Fruit fly (Drosophila melanogaster) whole organism, embryonic: ENCODE results near the gene CG8564.

Experiments used
- Ada2b ChIP-seq: fragments of 200-800 bp; sonication (Bioruptor generic); IDR thresholded peaks from 2 replicates; pipeline ENCODE4 v1.3.6; 2022; ENCODE audit warnings: missing biosample characterization, missing genetic modification characterization
- Atf3 ChIP-seq: fragments of 200-800 bp; sonication (Bioruptor generic); optimal IDR thresholded peaks from 3 replicates; lab custom pipeline; 2016; ENCODE audit warnings: missing biosample characterization, missing genetic modification characterization
- Awh ChIP-seq: fragments of 200-800 bp; sonication (Bioruptor generic); IDR thresholded peaks from 2 replicates; pipeline ENCODE4, ENCODE4 v1.3.6; 2022; ENCODE audit warnings: missing biosample characterization, missing genetic modification characterization
- B-H1 ChIP-seq: fragments of 200-800 bp; sonication (Bioruptor generic); IDR thresholded peaks from 3 replicates; pipeline ENCODE4 v1.3.6; 2022; ENCODE audit warnings: missing biosample characterization, missing genetic modification characterization
- B-H2 ChIP-seq: fragments of 200-800 bp; sonication (Bioruptor generic); optimal IDR thresholded peaks from 2 replicates; lab custom pipeline; 2018; ENCODE audit warnings: missing biosample characterization, mild to moderate bottlenecking, missing genetic modification characterization
- Bgb ChIP-seq: fragments of 200-800 bp; sonication (Bioruptor generic); IDR thresholded peaks from 2 replicates; pipeline ENCODE4 v1.3.6; 2022; ENCODE audit warnings: missing biosample characterization, missing genetic modification characterization; ENCODE audit not compliant: partially characterized antibody
- CG11456 ChIP-seq: fragments of 200-800 bp; sonication (Bioruptor generic); IDR thresholded peaks from 3 replicates; pipeline ENCODE4 v1.3.6; 2022; ENCODE audit warnings: missing biosample characterization, missing genetic modification characterization
- CG11560 ChIP-seq: fragments of 200-800 bp; sonication (Bioruptor generic); IDR thresholded peaks from 3 replicates; pipeline ENCODE4 v1.3.6; 2022; ENCODE audit warnings: missing biosample characterization, missing genetic modification characterization
- CG11695 ChIP-seq: fragments of 200-800 bp; sonication (Bioruptor generic); IDR thresholded peaks from 3 replicates; pipeline ENCODE4 v1.3.6; 2022; ENCODE audit warnings: missing biosample characterization, missing genetic modification characterization
- CG12155 ChIP-seq: fragments of 200-800 bp; sonication (Bioruptor generic); optimal IDR thresholded peaks from 3 replicates; lab custom pipeline; 2016; ENCODE audit warnings: missing biosample characterization, missing genetic modification characterization
- CG12219 ChIP-seq: fragments of 200-800 bp; sonication (Bioruptor generic); optimal IDR thresholded peaks from 3 replicates; lab custom pipeline; 2018; ENCODE audit warnings: missing biosample characterization, mild to moderate bottlenecking, missing genetic modification characterization
- CG12744 ChIP-seq: fragments of 200-800 bp; sonication (Bioruptor generic); optimal IDR thresholded peaks from 2 replicates; lab custom pipeline; 2016; ENCODE audit warnings: missing biosample characterization, missing genetic modification characterization
- CG13287 ChIP-seq: fragments of 200-800 bp; sonication (Bioruptor generic); IDR thresholded peaks from 2 replicates; pipeline ENCODE4 v1.3.6; 2022; ENCODE audit warnings: missing biosample characterization, missing genetic modification characterization; ENCODE audit not compliant: partially characterized antibody
- CG13894 ChIP-seq: fragments of 200-800 bp; sonication (Bioruptor generic); optimal IDR thresholded peaks from 3 replicates; lab custom pipeline; 2018; ENCODE audit warnings: missing biosample characterization, mild to moderate bottlenecking, missing genetic modification characterization, moderate library complexity
- CG14050 ChIP-seq: fragments of 200-800 bp; sonication (Bioruptor generic); IDR thresholded peaks from 3 replicates; pipeline ENCODE4 v1.3.6; 2022; ENCODE audit warnings: missing biosample characterization, missing genetic modification characterization
- CG15601 ChIP-seq: fragments of 200-800 bp; sonication (Bioruptor generic); optimal IDR thresholded peaks from 3 replicates; lab custom pipeline; 2019; ENCODE audit warnings: missing biosample characterization, mild to moderate bottlenecking, missing genetic modification characterization, moderate library complexity
- CG1603 ChIP-seq: fragments of 200-800 bp; sonication (Bioruptor generic); optimal IDR thresholded peaks from 2 replicates; lab custom pipeline; 2019; ENCODE audit warnings: missing biosample characterization, mild to moderate bottlenecking, missing genetic modification characterization, moderate library complexity
- CG16779 ChIP-seq: fragments of 200-800 bp; sonication (Bioruptor generic); IDR thresholded peaks from 2 replicates; pipeline ENCODE4 v1.3.6; 2022; ENCODE audit warnings: missing biosample characterization, missing genetic modification characterization
- CG17568 ChIP-seq: fragments of 200-800 bp; sonication (Bioruptor generic); optimal IDR thresholded peaks from 2 replicates; lab custom pipeline; 2018; ENCODE audit warnings: missing biosample characterization, mild to moderate bottlenecking, missing genetic modification characterization, moderate library complexity
- CG30431 ChIP-seq: fragments of 200-800 bp; sonication (Bioruptor generic); optimal IDR thresholded peaks from 2 replicates; lab custom pipeline; 2017; ENCODE audit warnings: missing biosample characterization, missing genetic modification characterization
- CG3281 ChIP-seq: fragments of 200-800 bp; sonication (Bioruptor generic); optimal IDR thresholded peaks from 3 replicates; lab custom pipeline; 2017; ENCODE audit warnings: missing biosample characterization, mild to moderate bottlenecking, missing genetic modification characterization
- CG4282 ChIP-seq: fragments of 200-800 bp; sonication (Bioruptor generic); optimal IDR thresholded peaks from 2 replicates; lab custom pipeline; 2016; ENCODE audit warnings: missing biosample characterization, missing genetic modification characterization
- CG5953 ChIP-seq: fragments of 200-800 bp; sonication (Bioruptor generic); IDR thresholded peaks from 2 replicates; pipeline ENCODE4 v1.3.6; 2022; ENCODE audit warnings: missing biosample characterization, missing genetic modification characterization
- CHES-1-like ChIP-seq: fragments of 200-800 bp; sonication (Bioruptor generic); optimal IDR thresholded peaks from 2 replicates; lab custom pipeline; 2016; ENCODE audit warnings: missing biosample characterization, missing genetic modification characterization
- CTCF ChIP-seq: fragments of 200-800 bp; sonication (Bioruptor generic); optimal IDR thresholded peaks from 2 replicates; lab custom pipeline; 2017; ENCODE audit warnings: missing biosample characterization, mild to moderate bottlenecking, missing genetic modification characterization, moderate library complexity
- Dp ChIP-seq: fragments of 200-800 bp; sonication (Bioruptor generic); optimal IDR thresholded peaks from 2 replicates; lab custom pipeline; 2018; ENCODE audit warnings: missing biosample characterization, mild to moderate bottlenecking, missing genetic modification characterization, moderate library complexity
- E2f1 ChIP-seq: fragments of 200-800 bp; sonication (Bioruptor generic); IDR thresholded peaks from 2 replicates; pipeline ENCODE4 v1.3.6; 2022; ENCODE audit warnings: missing biosample characterization, missing genetic modification characterization
- E2f2 ChIP-seq: fragments of 200-800 bp; sonication (Bioruptor generic); IDR thresholded peaks from 2 replicates; pipeline ENCODE4 v1.3.6; 2022; ENCODE audit warnings: missing biosample characterization, missing genetic modification characterization
- Fer1 ChIP-seq: fragments of 200-800 bp; sonication (Bioruptor generic); optimal IDR thresholded peaks from 2 replicates; lab custom pipeline; 2017; ENCODE audit warnings: missing biosample characterization, mild to moderate bottlenecking, missing genetic modification characterization
- H2.0 ChIP-seq: fragments of 200-800 bp; sonication (Bioruptor generic); IDR thresholded peaks from 2 replicates; pipeline ENCODE4 v1.3.6; 2022; ENCODE audit warnings: missing biosample characterization, missing genetic modification characterization
- Lhr ChIP-seq: fragments of 200-800 bp; sonication (Bioruptor generic); optimal IDR thresholded peaks from 3 replicates; lab custom pipeline; 2017; ENCODE audit warnings: mild to moderate bottlenecking, missing biosample characterization, missing genetic modification reagents, missing genetic modification characterization
- MTF-1 ChIP-seq: fragments of 200-800 bp; sonication (Bioruptor generic); optimal IDR thresholded peaks from 2 replicates; lab custom pipeline; 2018; ENCODE audit warnings: missing biosample characterization, mild to moderate bottlenecking, missing genetic modification characterization, borderline replicate concordance
- Mad ChIP-seq: fragments of 200-800 bp; sonication (Bioruptor generic); optimal IDR thresholded peaks from 2 replicates; lab custom pipeline; 2016; ENCODE audit warnings: missing biosample characterization, missing genetic modification characterization
- Optix ChIP-seq: fragments of 200-800 bp; sonication (Bioruptor generic); IDR thresholded peaks from 3 replicates; pipeline ENCODE4 v1.3.6; 2022; ENCODE audit warnings: missing biosample characterization, missing genetic modification characterization
- Rfx ChIP-seq: fragments of 200-800 bp; sonication (Bioruptor generic); IDR thresholded peaks from 2 replicates; pipeline ENCODE4 v1.3.6; 2022; ENCODE audit warnings: missing biosample characterization, missing genetic modification characterization
- Trl ChIP-seq, 3 experiments: fragments of >200 bp in 2 of 3; fragments of 200-800 bp in 1 of 3; sonication (Bioruptor generic) in 1 of 3; optimal IDR thresholded peaks; 2 replicates in 1 of 3; 3 replicates in 2 of 3; lab custom pipeline; 2016 to 2017; ENCODE audit warnings: missing biosample characterization in 1 of 3, missing genetic modification characterization in 1 of 3
- ash1 ChIP-seq: fragments of 200-800 bp; sonication (Bioruptor generic); optimal IDR thresholded peaks from 2 replicates; lab custom pipeline; 2018; ENCODE audit warnings: missing biosample characterization, mild to moderate bottlenecking, missing genetic modification characterization
- chm ChIP-seq: fragments of 200-800 bp; sonication (Bioruptor generic); IDR thresholded peaks from 2 replicates; pipeline ENCODE4 v1.3.6; 2022; ENCODE audit warnings: missing biosample characterization, missing genetic modification characterization
- cwo ChIP-seq: fragments of 200-800 bp; sonication (Bioruptor generic); optimal IDR thresholded peaks from 3 replicates; lab custom pipeline; 2017; ENCODE audit warnings: missing biosample characterization, missing genetic modification characterization, mild to moderate bottlenecking, moderate library complexity, missing genetic modification reagents
- exex ChIP-seq: fragments of 200-800 bp; sonication (Bioruptor generic); optimal IDR thresholded peaks from 4 replicates; lab custom pipeline; 2018; ENCODE audit warnings: missing biosample characterization, mild to moderate bottlenecking, missing genetic modification characterization, moderate library complexity
- fru ChIP-seq: fragments of >200 bp; optimal IDR thresholded peaks from 2 replicates; lab custom pipeline; 2017
- mirr ChIP-seq: fragments of 200-800 bp; sonication (Bioruptor generic); optimal IDR thresholded peaks from 3 replicates; lab custom pipeline; 2018; ENCODE audit warnings: missing biosample characterization, mild to moderate bottlenecking, missing genetic modification characterization
- mld ChIP-seq: fragments of 200-800 bp; sonication (Bioruptor generic); IDR thresholded peaks from 3 replicates; pipeline ENCODE4 v1.3.6; 2022; ENCODE audit warnings: missing biosample characterization, missing genetic modification characterization; ENCODE audit not compliant: partially characterized antibody
- nmo ChIP-seq: fragments of 200-800 bp; sonication (Bioruptor generic); optimal IDR thresholded peaks from 2 replicates; lab custom pipeline; 2018; ENCODE audit warnings: missing biosample characterization, mild to moderate bottlenecking, missing genetic modification characterization, moderate library complexity
- pho ChIP-seq: fragments of 200-800 bp; sonication (Bioruptor generic); optimal IDR thresholded peaks from 2 replicates; lab custom pipeline; 2016; ENCODE audit warnings: missing biosample characterization, missing genetic modification characterization
- pum ChIP-seq: fragments of 200-800 bp; sonication (Bioruptor generic); optimal IDR thresholded peaks from 2 replicates; lab custom pipeline; 2016; ENCODE audit warnings: missing biosample characterization, missing genetic modification characterization
- sens ChIP-seq: fragments of 200-800 bp; sonication (Bioruptor generic); peaks from one replicate; lab custom pipeline; 2016; ENCODE audit warnings: missing biosample characterization, missing genetic modification characterization
- sens-2 ChIP-seq: fragments of 200-800 bp; sonication (Bioruptor generic); IDR thresholded peaks from 2 replicates; pipeline ENCODE4 v1.3.6; 2022; ENCODE audit warnings: missing biosample characterization, missing genetic modification characterization
- vvl ChIP-seq: fragments of 200-800 bp; sonication (Bioruptor generic); IDR thresholded peaks from 2 replicates; pipeline ENCODE4 v1.3.6; 2022; ENCODE audit warnings: missing biosample characterization, missing genetic modification characterization
- wek ChIP-seq: fragments of 200-800 bp; sonication (Bioruptor generic); optimal IDR thresholded peaks from 3 replicates; lab custom pipeline; 2018; ENCODE audit warnings: missing biosample characterization, mild to moderate bottlenecking, missing genetic modification characterization, moderate library complexity

Gene CG8564

DNA sequence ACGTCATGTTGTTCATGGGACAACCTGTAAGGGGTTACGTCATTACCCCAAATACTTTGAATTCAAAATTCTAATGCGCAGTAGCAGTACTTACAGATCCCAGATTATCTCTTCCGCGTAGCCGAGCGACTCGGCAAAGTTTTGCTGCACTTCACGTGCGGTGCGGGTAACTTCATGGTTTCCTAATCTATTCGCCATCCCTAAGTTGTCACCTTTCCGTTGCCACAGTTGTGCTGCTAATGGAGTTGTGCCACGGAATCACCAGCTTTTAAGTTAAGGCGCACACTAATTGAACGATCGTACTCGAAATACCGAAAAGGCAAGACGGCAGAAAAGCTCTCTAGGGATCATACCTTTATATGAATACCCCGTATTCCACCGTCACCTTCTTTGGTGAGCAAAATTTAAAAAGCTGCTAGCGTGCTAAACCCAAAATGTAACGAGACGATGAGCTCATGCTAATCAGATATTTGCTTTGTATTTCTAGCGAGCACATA, 27.8 kb downstream of the CG8564 start, which contains the start of gene pst (continued):
- TF ChIP-seq CG5953 (no peak; the same call in 1 of the 2 replicates), sens-2 (GFP tag; lab: Robert Waterston, UW) (peak; percentile 6; the same call in 1 of the 2 replicates), CG11560 (tag; lab: Robert Waterston, UW) (no peak), Awh (GFP tag; lab: Robert Waterston, UW) (0 out of 2 replicates have a peak, but pooled peaks have one; percentile 8), CG12744 (GFP tag; lab: Kevin White, UChicago) (peak; percentile 2), Mad (GFP tag; lab: Kevin White, UChicago) (no peak), ash1 (peak; percentile 14), CG12155 (GFP tag; lab: Kevin White, UChicago) (peak; percentile 96), MTF-1 (GFP tag; lab: Kevin White, UChicago) (peak; percentile 17), mirr (GFP tag; lab: Kevin White, UChicago) (peak; percentile 44), pum (GFP tag; lab: Kevin White, UChicago) (no peak), Lhr (GFP tag; lab: Kevin White, UChicago) (no peak), mld (GFP tag; lab: Robert Waterston, UW) (0 out of 3 replicates have a peak, but pooled peaks have one; percentile 35), CG11695 (GFP tag; lab: Robert Waterston, UW) (0 out of 3 replicates have a peak, but pooled peaks have one; percentile 29), vvl (GFP tag; lab: Robert Waterston, UW) (no peak; the same call in 1 of the 2 replicates), fru (lab: Kevin White, UChicago) (no peak), CG1603 (tag; lab: Kevin White, UChicago) (peak; percentile 25), CG3281 (GFP tag; lab: Kevin White, UChicago) (peak; percentile 62), Rfx (GFP tag; lab: Robert Waterston, UW) (peak; percentile 27; the same call in 1 of the 2 replicates), CG12219 (GFP tag; lab: Kevin White, UChicago) (peak; percentile 7), CG17568 (GFP tag; lab: Kevin White, UChicago) (peak; percentile 62), B-H2 (peak; percentile 46), E2f2 (GFP tag; lab: Robert Waterston, UW) (peak; percentile 52; the same call in 1 of the 2 replicates), CHES-1-like (GFP tag; lab: Kevin White, UChicago) (peak; percentile 20), CG16779 (GFP tag; lab: Robert Waterston, UW) (peak; percentile 52; the same call in 1 of the 2 replicates), CG13287 (no peak), exex (peak; percentile 64), CTCF (GFP tag; lab: Kevin White, UChicago) (no peak), CG15601 (no peak), Dp (peak; percentile 44), Trl (optimal IDR thresholded peaks at IDR 0.05; lab: Kevin White, UChicago) (no peak), Trl (GFP tag; optimal IDR thresholded peaks at IDR 0.05; lab: Kevin White, UChicago) (no peak), CG30431 (GFP tag; lab: Kevin White, UChicago) (no peak), CG11456 (peak; percentile 60; the same call in 1 of the 3 replicates), wek (GFP tag; lab: Kevin White, UChicago) (peak; percentile 96), B-H1 (no peak), sens (peak; percentile 31), Ada2b (GFP tag; lab: Robert Waterston, UW) (peak; percentile 4; the same call in 1 of the 2 replicates), nmo (GFP tag; lab: Kevin White, UChicago) (no peak), CG4282 (GFP tag; lab: Kevin White, UChicago) (peak; percentile 29), H2.0 (GFP tag; lab: Robert Waterston, UW) (0 out of 2 replicates have a peak, but pooled peaks have one; percentile 25), Optix (no peak; the same call in 2 of the 3 replicates), CG14050 (no peak), Fer1 (GFP tag; lab: Kevin White, UChicago) (peak; percentile 24), CG13894 (tag; lab: Kevin White, UChicago) (peak; percentile 45), pho (GFP tag; lab: Kevin White, UChicago) (peak; percentile 30), Bgb (peak; percentile 64), cwo (GFP tag; lab: Kevin White, UChicago) (peak; percentile 44), chm (GFP tag; lab: Robert Waterston, UW) (peak; percentile 81), E2f1 (GFP tag; lab: Robert Waterston, UW) (peak; percentile 39; the same call in 1 of the 2 replicates), Atf3 (GFP tag; lab: Kevin White, UChicago) (peak; percentile 22)
